Worm (Caenorhabditis elegans) whole organism, L4 larva: Measurements from ENCODE around the gene ppm-2.
A peak's percentile ranks its signal among the peaks of the same experiment; 100 is the strongest.

Experiments
- R02D3.7 ChIP-seq: fragments of 150-350 bp; sonication (generic microtip); optimal IDR thresholded peaks from 3 replicates; lab custom pipeline; 2014; ENCODE audit warnings: missing biosample characterization, missing genetic modification characterization
- Y48G9A.11 ChIP-seq: fragments of 200-800 bp; sonication (Bioruptor generic); IDR thresholded peaks from 2 replicates; pipeline ENCODE4 v1.3.6; 2022; ENCODE audit warnings: missing genetic modification reagents, missing genetic modification characterization, missing compliant biosample characterization
- Y5F2A.4 ChIP-seq: fragments of 200-800 bp; sonication (Bioruptor generic); optimal IDR thresholded peaks from 2 replicates; lab custom pipeline; 2018; ENCODE audit warnings: mild to moderate bottlenecking, missing genetic modification characterization, missing compliant biosample characterization
- aha-1 ChIP-seq: fragments of 150-350 bp; peaks from one replicate; lab custom pipeline; 2014; ENCODE audit warnings: missing biosample characterization, missing genetic modification characterization
- ama-1 ChIP-seq: fragments of 150-350 bp; optimal IDR thresholded peaks from 2 replicates; lab custom pipeline; 2014; ENCODE audit warnings: inconsistent platforms, mixed read lengths
- attf-4 ChIP-seq: sonication (generic microtip); optimal IDR thresholded peaks from 3 replicates; lab custom pipeline; 2017; ENCODE audit warnings: missing biosample characterization, missing genetic modification characterization
- ceh-32 ChIP-seq: sonication (generic microtip); optimal IDR thresholded peaks from 2 replicates; lab custom pipeline; 2016; ENCODE audit warnings: mild to moderate bottlenecking, missing genetic modification characterization, missing compliant biosample characterization; ENCODE audit not compliant: poor library complexity
- ceh-62 ChIP-seq: sonication (generic microtip); optimal IDR thresholded peaks from 2 replicates; lab custom pipeline; 2017; ENCODE audit warnings: missing biosample characterization, missing genetic modification characterization
- ces-1 ChIP-seq: fragments of 150-350 bp; sonication (generic microtip); optimal IDR thresholded peaks from 4 replicates; lab custom pipeline; 2014; ENCODE audit warnings: missing biosample characterization, missing genetic modification reagents, missing genetic modification characterization
- daf-12 ChIP-seq: fragments of 150-350 bp; optimal IDR thresholded peaks from 2 replicates; lab custom pipeline; 2014; ENCODE audit warnings: missing biosample characterization, missing genetic modification reagents, missing genetic modification characterization
- fkh-10 ChIP-seq: fragments of 150-350 bp; optimal IDR thresholded peaks from 2 replicates; lab custom pipeline; 2014; ENCODE audit warnings: missing biosample characterization, missing genetic modification reagents, missing genetic modification characterization
- hlh-11 ChIP-seq: fragments of 200-800 bp; sonication (Bioruptor generic); optimal IDR thresholded peaks from 2 replicates; lab custom pipeline; 2018; ENCODE audit warnings: mild to moderate bottlenecking, missing genetic modification characterization, missing compliant biosample characterization
- hlh-30 ChIP-seq: sonication (generic microtip); optimal IDR thresholded peaks from 2 replicates; lab custom pipeline; 2017; ENCODE audit warnings: antibody characterized with exemption, mild to moderate bottlenecking, missing genetic modification characterization, missing compliant biosample characterization; ENCODE audit not compliant: insufficient read depth
- hmg-1.1 ChIP-seq: fragments of 200-800 bp; sonication (Bioruptor generic); IDR thresholded peaks from 2 replicates; pipeline ENCODE4 v1.3.6; 2022; ENCODE audit warnings: missing genetic modification reagents, missing genetic modification characterization, missing compliant biosample characterization
- lim-7 ChIP-seq: fragments of 200-800 bp; sonication (Bioruptor generic); IDR thresholded peaks from 2 replicates; pipeline ENCODE4 v1.3.6; 2022; ENCODE audit warnings: missing genetic modification characterization, missing compliant biosample characterization
- lin-13 ChIP-seq: fragments of 150-350 bp; optimal IDR thresholded peaks from 2 replicates; lab custom pipeline; 2014; ENCODE audit warnings: missing biosample characterization, missing genetic modification reagents, missing genetic modification characterization
- lin-39 ChIP-seq: fragments of 150-350 bp; optimal IDR thresholded peaks from 2 replicates; lab custom pipeline; 2014; ENCODE audit warnings: missing biosample characterization, missing genetic modification reagents, missing genetic modification characterization
- madf-5 ChIP-seq, 2 experiments: fragments of 200-800 bp; sonication (Bioruptor generic); IDR thresholded peaks; 2 replicates each; pipeline ENCODE4 v1.3.6; 2022; ENCODE audit warnings: missing compliant biosample characterization in 2 of 2, missing genetic modification characterization in 2 of 2
- madf-9 ChIP-seq: fragments of 200-800 bp; sonication (Bioruptor generic); conservative IDR thresholded peaks from 2 replicates; pipeline ENCODE4 v1.3.6; 2022; ENCODE audit warnings: missing genetic modification reagents, missing genetic modification characterization, missing compliant biosample characterization
- mes-2 ChIP-seq: sonication (generic microtip); optimal IDR thresholded peaks from 2 replicates; lab custom pipeline; 2016; ENCODE audit warnings: missing genotype, mild to moderate bottlenecking, missing genetic modification characterization, missing compliant biosample characterization; ENCODE audit not compliant: poor library complexity, severe bottlenecking
- mxl-2 ChIP-seq: fragments of 200-800 bp; sonication (Bioruptor generic); conservative IDR thresholded peaks from 2 replicates; pipeline ENCODE4 v1.3.6; 2022; ENCODE audit warnings: missing genetic modification reagents, missing genetic modification characterization, missing compliant biosample characterization
- nhr-76 ChIP-seq: fragments of 150-350 bp; optimal IDR thresholded peaks from 2 replicates; lab custom pipeline; 2014; ENCODE audit warnings: missing biosample characterization, missing genetic modification characterization
- nhr-77 ChIP-seq: fragments of 150-350 bp; optimal IDR thresholded peaks from 2 replicates; lab custom pipeline; 2014; ENCODE audit warnings: missing biosample characterization, missing genetic modification characterization
- pqm-1 ChIP-seq: sonication (generic microtip); optimal IDR thresholded peaks from 2 replicates; lab custom pipeline; 2017; ENCODE audit warnings: missing biosample characterization, missing genetic modification characterization
- rbr-2 ChIP-seq: sonication (generic microtip); optimal IDR thresholded peaks from 2 replicates; lab custom pipeline; 2016; ENCODE audit warnings: missing genotype, missing genetic modification characterization, missing compliant biosample characterization
- spr-3 ChIP-seq: fragments of 200-800 bp; sonication (Bioruptor generic); optimal IDR thresholded peaks from 2 replicates; lab custom pipeline; 2018; ENCODE audit warnings: mild to moderate bottlenecking, missing genetic modification characterization, missing compliant biosample characterization
- unc-130 ChIP-seq: sonication (generic microtip); optimal IDR thresholded peaks from 2 replicates; lab custom pipeline; 2016; ENCODE audit warnings: missing genetic modification reagents, missing genetic modification characterization, missing compliant biosample characterization
- unc-62 ChIP-seq, 3 experiments: fragments of 150-350 bp in 1 of 3; sonication (generic microtip); optimal IDR thresholded peaks in 2 of 3; peaks in 1 of 3; 1 replicate in 1 of 3; 2 replicates in 2 of 3; lab custom pipeline; 2014 to 2017; ENCODE audit warnings: missing biosample characterization in 3 of 3, missing genetic modification characterization in 3 of 3, missing genetic modification reagents in 3 of 3, missing genotype in 1 of 3
- zip-11 ChIP-seq: fragments of 200-800 bp; sonication (Bioruptor generic); IDR thresholded peaks from 2 replicates; pipeline ENCODE4 v1.3.6; 2022; ENCODE audit warnings: missing genetic modification characterization, missing compliant biosample characterization

ppm-2 gene

DNA sequence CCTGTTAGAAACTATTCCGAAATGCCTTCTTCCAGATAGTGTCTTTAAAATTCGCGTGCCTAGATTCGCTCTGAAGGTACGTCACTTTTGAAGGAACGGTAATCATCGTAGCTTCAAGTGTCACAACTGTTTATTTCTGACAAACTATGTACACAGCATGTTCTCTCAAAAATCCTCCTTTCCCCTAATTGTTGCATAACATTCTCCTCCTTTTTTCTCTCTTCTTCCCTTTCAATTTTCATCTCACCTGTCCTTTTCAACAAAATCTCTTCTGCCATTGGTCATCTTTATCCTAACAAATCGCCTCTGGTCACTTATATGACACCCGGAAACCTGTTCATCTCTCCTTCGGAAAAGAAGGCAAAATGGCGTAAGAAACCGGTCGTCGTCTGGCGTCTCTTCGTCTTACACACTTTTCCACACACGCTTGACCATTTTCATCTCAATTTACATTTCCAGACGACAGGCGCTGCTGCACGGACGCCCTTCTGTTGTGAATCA, 34.2 kb upstream of the ppm-2 start, which contains the start of gene lips-3:
Gene lips-3, plus strand, starts transcription at position 458 of the 501 bp plus-strand sequence.
- no peak for TF ChIP-seq spr-3 (GFP tag; lab: Kevin White, UChicago)
- no peak for TF ChIP-seq zip-11
- no peak for TF ChIP-seq unc-130 (GFP tag; lab: Kevin White, UChicago)
- TF ChIP-seq R02D3.7 (tag; lab: Kevin White, UChicago): no peak
- no peak for TF ChIP-seq hmg-1.1 (GFP tag; lab: Robert Waterston, UW)
- peak in 1 of 2 experiments; percentile 97 for TF ChIP-seq unc-62 (GFP tag; optimal IDR thresholded peaks at IDR 0.05 in 1 of 2; lab: Kevin White, UChicago)
- no peak for TF ChIP-seq unc-62 (tag; optimal IDR thresholded peaks at IDR 0.05; lab: Kevin White, UChicago)
- TF ChIP-seq madf-9 (GFP tag; lab: Robert Waterston, UW): no peak
- TF ChIP-seq hlh-11 (tag; lab: Kevin White, UChicago): peak; percentile 26
- TF ChIP-seq mes-2: no peak
- TF ChIP-seq nhr-76 (tag; lab: Kevin White, UChicago): no peak
- TF ChIP-seq attf-4 (tag; lab: Kevin White, UChicago): no peak

- TF ChIP-seq madf-5 (GFP tag; IDR thresholded peaks at IDR 0.05; lab: Robert Waterston, UW) (no peak), mxl-2 (no peak), nhr-77 (tag; lab: Kevin White, UChicago) (no peak), Y5F2A.4 (GFP tag; lab: Kevin White, UChicago) (no peak), pqm-1 (tag; lab: Kevin White, UChicago) (no peak), fkh-10 (GFP tag; lab: Kevin White, UChicago) (peak; percentile 78), ces-1 (GFP tag; lab: Kevin White, UChicago) (peak; percentile 28), lin-39 (tag; lab: Kevin White, UChicago) (no peak), lim-7 (GFP tag; lab: Robert Waterston, UW) (no peak), aha-1 (tag; lab: Kevin White, UChicago) (peak; percentile 46), ama-1 (lab: Kevin White, UChicago) (no peak), ceh-62 (no peak), unc-62 (GFP tag; optimal IDR thresholded peaks at IDR 0.05 in 1 of 2; lab: Kevin White, UChicago) (peak in 1 of 2 experiments; percentile 91), unc-62 (tag; optimal IDR thresholded peaks at IDR 0.05; lab: Kevin White, UChicago) (no peak), hlh-30 (tag; lab: Kevin White, UChicago) (no peak), lin-13 (GFP tag; lab: Kevin White, UChicago) (no peak)
Measured at ce11 chrIII:4622375-4623130, 27.7 kb upstream of the ppm-2 start, which contains the start of gene lron-5. Gene lron-5 (plus strand): TSS chrIII:4623029.

- no peak for TF ChIP-seq attf-4 (tag; lab: Kevin White, UChicago)
- TF ChIP-seq unc-62 (GFP tag; optimal IDR thresholded peaks at IDR 0.05 in 1 of 2; lab: Kevin White, UChicago): peak in 1 of 2 experiments; percentile 89
- no peak for TF ChIP-seq unc-62 (tag; optimal IDR thresholded peaks at IDR 0.05; lab: Kevin White, UChicago)
- peak; percentile 91 for TF ChIP-seq fkh-10 (GFP tag; lab: Kevin White, UChicago)
Measured at ce11 chrIII:4626148-4626922, 24.0 kb upstream of the ppm-2 start.

- no peak for TF ChIP-seq Y48G9A.11 (GFP tag; lab: Robert Waterston, UW)
- no peak for TF ChIP-seq ceh-32 (tag; lab: Kevin White, UChicago)
- no peak for TF ChIP-seq rbr-2 (tag; lab: Kevin White, UChicago)
- no peak for TF ChIP-seq daf-12 (tag; lab: Kevin White, UChicago)
Measured at ce11 chrIII:4628165-4628564, 22.1 kb upstream of the ppm-2 start, which contains the start of gene clec-151. Gene clec-151 (plus strand): TSS chrIII:4628465.
